Fruit fly (Drosophila melanogaster): ENCODE results near the gene sloth2.

Gene sloth2

dm6 chrX:7004101-7004700, 7.0 kb upstream of the sloth2 start (continued):
- TF ChIP-seq CG1024 (GFP tag; IDR thresholded peaks at IDR 0.05) (peak; percentile 75), fd102C (GFP tag; optimal IDR thresholded peaks at IDR 0.05) (peak; percentile 96), CG7987 (GFP tag; optimal IDR thresholded peaks at IDR 0.05) (peak; percentile 84), CG2116 (GFP tag; optimal IDR thresholded peaks at IDR 0.05) (peak; percentile 72), shn (GFP tag; optimal IDR thresholded peaks at IDR 0.05) (peak; percentile 80), CG3995 (GFP tag; optimal IDR thresholded peaks at IDR 0.05) (no peak), vfl (GFP tag; optimal IDR thresholded peaks at IDR 0.05) (peak; percentile 55), seq (GFP tag; IDR thresholded peaks at IDR 0.05) (peak; percentile 84), mirr (GFP tag; optimal IDR thresholded peaks at IDR 0.05) (peak; percentile 78), CG2129 (GFP tag; IDR thresholded peaks at IDR 0.05; ENCODE audit: partially characterized antibody) (no peak), CG5245 (GFP tag; optimal IDR thresholded peaks at IDR 0.05) (peak; percentile 59), CG10565 (GFP tag; optimal IDR thresholded peaks at IDR 0.05) (peak; percentile 44), zf30C (GFP tag; optimal IDR thresholded peaks at IDR 0.05) (no peak), Med (GFP tag) (peak; percentile 97), Dip2 (GFP tag; IDR thresholded peaks at IDR 0.05) (no peak), CrebB (tag; optimal IDR thresholded peaks at IDR 0.05) (peak; percentile 90), CG6683 (GFP tag; optimal IDR thresholded peaks at IDR 0.05) (peak; percentile 67), CG8478 (optimal IDR thresholded peaks at IDR 0.05) (no peak), ATbp (GFP tag; optimal IDR thresholded peaks at IDR 0.05) (peak; percentile 96), CoRest (tag; optimal IDR thresholded peaks at IDR 0.05) (peak; percentile 78), CG34224 (GFP tag; IDR thresholded peaks at IDR 0.05; ENCODE audit: partially characterized antibody) (no peak), CG12071 (GFP tag; optimal IDR thresholded peaks at IDR 0.05) (peak; percentile 80), gsb (GFP tag; IDR thresholded peaks at IDR 0.05) (peak; percentile 20; the same call in 1 of the 2 replicates), corto (GFP tag; optimal IDR thresholded peaks at IDR 0.05) (no peak), TFAM (GFP tag; optimal IDR thresholded peaks at IDR 0.05) (peak; percentile 64), CG14965 (GFP tag; optimal IDR thresholded peaks at IDR 0.05; ENCODE audit: borderline replicate concordance) (peak; percentile 85), Ptx1 (GFP tag; IDR thresholded peaks at IDR 0.05) (0 out of 2 replicates have a peak, but pooled peaks have one; percentile 23), CG11696 (GFP tag; IDR thresholded peaks at IDR 0.05) (peak; percentile 44; the same call in 1 of the 2 replicates), fd3F (GFP tag; optimal IDR thresholded peaks at IDR 0.05) (peak; percentile 51), Neu2 (GFP tag; optimal IDR thresholded peaks at IDR 0.05; ENCODE audit: borderline replicate concordance) (peak; percentile 44), CG1529 (GFP tag; optimal IDR thresholded peaks at IDR 0.05) (peak; percentile 88), sens (GFP tag) (peak; percentile 99), stc (GFP tag; IDR thresholded peaks at IDR 0.05) (peak; percentile 57; the same call in 1 of the 2 replicates), psq (GFP tag; optimal IDR thresholded peaks at IDR 0.05) (peak; percentile 82), nerfin-1 (tag; optimal IDR thresholded peaks at IDR 0.05) (peak; percentile 83), nmo (GFP tag; optimal IDR thresholded peaks at IDR 0.05) (peak; percentile 10), CG10959 (GFP tag; IDR thresholded peaks at IDR 0.05) (peak; percentile 82), Doc2 (GFP tag; IDR thresholded peaks at IDR 0.05) (no peak), Dbx (GFP tag; IDR thresholded peaks at IDR 0.05) (peak; percentile 61; the same call in 1 of the 3 replicates), ranshi (GFP tag; IDR thresholded peaks at IDR 0.05) (peak; percentile 67; the same call in 1 of the 2 replicates), wek (GFP tag; optimal IDR thresholded peaks at IDR 0.05) (peak; percentile 91), H15 (GFP tag; IDR thresholded peaks at IDR 0.05) (peak; percentile 54; the same call in 1 of the 3 replicates), caup (GFP tag; optimal IDR thresholded peaks at IDR 0.05; ENCODE audit: severe bottlenecking) (peak; percentile 84), tgo (GFP tag; IDR thresholded peaks at IDR 0.05) (no peak; the same call in 2 of the 3 replicates), eve (GFP tag; optimal IDR thresholded peaks at IDR 0.05) (peak in 1 of 2 experiments; percentile 55), CG4360 (GFP tag; IDR thresholded peaks at IDR 0.05) (peak; percentile 62), tna (GFP tag; IDR thresholded peaks at IDR 0.05; ENCODE audit: partially characterized antibody) (no peak), CG4282 (GFP tag; optimal IDR thresholded peaks at IDR 0.05) (peak; percentile 54), CG1603 (tag; optimal IDR thresholded peaks at IDR 0.05) (peak; percentile 90), Taf1 (GFP tag; IDR thresholded peaks at IDR 0.05) (no peak)
